Worm (Caenorhabditis elegans): ENCODE measurements around the gene mdh-2.

ce11 chrIII:6619952-6620351, 12.0 kb upstream of the mdh-2 start, which contains the start of gene C13B9.2:
- no peak for TF ChIP-seq elt-1 (tag; optimal IDR thresholded peaks at IDR 0.05; ENCODE audit: borderline replicate concordance, insufficient read depth)
- TF ChIP-seq unc-62 (GFP tag; optimal IDR thresholded peaks at IDR 0.05), result no peak
